Fruit fly (Drosophila melanogaster): ENCODE results near the gene tna.

Gene tna

DNA sequence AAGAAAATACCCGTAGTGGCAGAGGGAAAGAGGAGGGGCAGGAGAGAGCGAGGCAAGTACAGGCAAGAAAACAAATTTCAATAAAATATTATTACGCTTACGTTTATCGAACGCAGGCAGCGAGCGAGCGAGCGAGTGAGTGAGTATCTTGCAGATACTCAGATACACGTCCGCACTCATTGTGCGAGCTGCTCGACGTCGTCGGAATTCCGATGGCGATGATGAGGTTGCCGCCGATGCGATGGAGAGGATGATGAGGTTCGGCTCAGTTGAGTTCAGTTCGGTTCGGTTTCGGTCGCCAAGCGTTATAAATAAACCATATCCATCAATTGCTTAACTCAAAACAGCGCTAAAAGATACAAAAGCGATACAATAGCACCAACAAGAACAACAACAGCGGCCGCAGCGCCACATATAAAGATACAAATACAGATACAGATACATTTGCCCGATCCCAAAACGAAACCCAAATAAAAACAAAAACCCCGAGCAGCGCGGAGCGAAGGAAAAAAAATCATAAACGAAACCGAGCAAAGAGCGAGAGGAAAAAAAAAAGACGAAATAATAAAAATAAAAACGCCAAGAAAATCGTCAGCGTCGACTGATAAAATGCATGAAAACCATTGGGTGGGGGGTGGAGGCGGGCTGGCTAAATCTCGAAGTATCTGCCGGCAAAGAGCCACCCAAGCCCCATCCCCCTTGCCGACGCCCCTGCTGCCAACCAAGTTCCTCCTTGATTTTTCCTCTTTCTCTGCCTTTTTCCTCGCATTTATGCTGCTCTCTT lies 17.2 kb downstream of the tna start (continued):
- no peak for TF ChIP-seq chif (GFP tag; optimal IDR thresholded peaks at IDR 0.05)
- TF ChIP-seq Neu2 (GFP tag; optimal IDR thresholded peaks at IDR 0.05; ENCODE audit: borderline replicate concordance): no peak
- no peak for TF ChIP-seq da (GFP tag; optimal IDR thresholded peaks at IDR 0.05)
- no peak for TF ChIP-seq CG6272 (GFP tag; IDR thresholded peaks at IDR 0.05)
- no peak for TF ChIP-seq CG4854 (GFP tag; optimal IDR thresholded peaks at IDR 0.05)
- TF ChIP-seq Hr51 (GFP tag; optimal IDR thresholded peaks at IDR 0.05): no peak
- peak; percentile 33; the same call in 1 of the 2 replicates for TF ChIP-seq CG32767 (GFP tag; IDR thresholded peaks at IDR 0.05)
- TF ChIP-seq croc (GFP tag; conservative IDR thresholded peaks at IDR 0.05): no peak
- TF ChIP-seq CG14860 (GFP tag; IDR thresholded peaks at IDR 0.05; ENCODE audit: partially characterized antibody): no peak
- TF ChIP-seq Max (GFP tag; optimal IDR thresholded peaks at IDR 0.05): no peak
- TF ChIP-seq CG12071 (GFP tag; optimal IDR thresholded peaks at IDR 0.05): no peak
- no peak for TF ChIP-seq CG8089 (GFP tag; optimal IDR thresholded peaks at IDR 0.05)
- TF ChIP-seq Hmr (GFP tag; optimal IDR thresholded peaks at IDR 0.05): peak; percentile 14
- peak; percentile 16 for TF ChIP-seq twi (tag; optimal IDR thresholded peaks at IDR 0.05)
- no peak for TF ChIP-seq CG8388 (GFP tag; optimal IDR thresholded peaks at IDR 0.05)
- TF ChIP-seq CG3726 (GFP tag; IDR thresholded peaks at IDR 0.05): no peak
- no peak for TF ChIP-seq Rfx (GFP tag; IDR thresholded peaks at IDR 0.05)
- TF ChIP-seq p53 (GFP tag; optimal IDR thresholded peaks at IDR 0.05): no peak
- no peak for TF ChIP-seq Asciz (GFP tag; optimal IDR thresholded peaks at IDR 0.05)
- peak; percentile 74 for TF ChIP-seq crol (GFP tag; IDR thresholded peaks at IDR 0.05)
- peak; percentile 61 for TF ChIP-seq pros (GFP tag; optimal IDR thresholded peaks at IDR 0.05)
- TF ChIP-seq Adf1 (GFP tag; IDR thresholded peaks at IDR 0.05): peak; percentile 60; the same call in 1 of the 2 replicates
- peak; percentile 96 for TF ChIP-seq z (GFP tag; IDR thresholded peaks at IDR 0.05)
- TF ChIP-seq Abd-B (GFP tag; optimal IDR thresholded peaks at IDR 0.05): no peak
- no peak for TF ChIP-seq CG8290 (GFP tag; optimal IDR thresholded peaks at IDR 0.05)
- TF ChIP-seq CG8290 (tag; optimal IDR thresholded peaks at IDR 0.05): peak in 1 of 2 experiments; percentile 54

DNA sequence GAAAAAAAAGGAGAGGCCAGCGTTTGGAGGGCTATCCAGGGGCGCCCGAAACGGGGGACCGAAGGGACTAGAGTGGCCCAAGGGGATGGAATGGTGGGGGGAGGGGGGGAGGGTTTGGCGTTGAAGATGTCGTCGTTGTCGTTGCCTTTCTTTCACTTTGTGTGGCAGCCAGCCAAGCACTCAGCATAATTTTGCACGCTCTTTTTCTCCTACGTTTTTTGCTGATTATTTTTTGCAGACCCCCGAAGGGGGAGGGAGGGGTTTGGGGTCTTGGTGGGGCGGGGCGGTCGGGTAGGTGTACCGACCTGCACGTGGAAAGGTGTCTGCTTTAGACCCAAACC lies 17.8 kb downstream of the tna start:
- no peak for TF ChIP-seq Mad (GFP tag; optimal IDR thresholded peaks at IDR 0.05)
- peak; percentile 87 for TF ChIP-seq rib (GFP tag; IDR thresholded peaks at IDR 0.05)
- no peak for TF ChIP-seq Doc2 (GFP tag; IDR thresholded peaks at IDR 0.05)
- TF ChIP-seq CG5953 (GFP tag; IDR thresholded peaks at IDR 0.05): no peak
- TF ChIP-seq CG12769 (tag; optimal IDR thresholded peaks at IDR 0.05): peak; percentile 7
- no peak for TF ChIP-seq pita (GFP tag; optimal IDR thresholded peaks at IDR 0.05)
- TF ChIP-seq CHES-1-like (GFP tag; optimal IDR thresholded peaks at IDR 0.05): no peak
- no peak for TF ChIP-seq CG10431 (GFP tag; optimal IDR thresholded peaks at IDR 0.05)
- TF ChIP-seq NC2β (GFP tag; optimal IDR thresholded peaks at IDR 0.05): no peak
- TF ChIP-seq Trl (optimal IDR thresholded peaks at IDR 0.05): peak in 1 of 2 experiments; percentile 16
- no peak for TF ChIP-seq Trl (GFP tag; optimal IDR thresholded peaks at IDR 0.05)
- TF ChIP-seq CG10147 (GFP tag; optimal IDR thresholded peaks at IDR 0.05): no peak
- TF ChIP-seq ab (GFP tag; optimal IDR thresholded peaks at IDR 0.05): no peak
- TF ChIP-seq sisA (GFP tag; IDR thresholded peaks at IDR 0.05): no peak; the same call in 1 of the 2 replicates
- no peak for TF ChIP-seq trh (GFP tag; optimal IDR thresholded peaks at IDR 0.05)
- TF ChIP-seq CG17361 (GFP tag; IDR thresholded peaks at IDR 0.05): 0 out of 3 replicates have a peak, but pooled peaks have one; percentile 16
- no peak for TF ChIP-seq Dll (GFP tag; IDR thresholded peaks at IDR 0.05; ENCODE audit: partially characterized antibody)
- TF ChIP-seq sens (GFP tag): no peak
- 0 out of 2 replicates have a peak, but pooled peaks have one; percentile 21 for TF ChIP-seq sob (GFP tag; IDR thresholded peaks at IDR 0.05)
- 0 out of 2 replicates have a peak, but pooled peaks have one; percentile 35 for TF ChIP-seq CG4404 (GFP tag; IDR thresholded peaks at IDR 0.05)
- peak; percentile 37; the same call in 2 of the 3 replicates for TF ChIP-seq Opbp (GFP tag; IDR thresholded peaks at IDR 0.05; ENCODE audit: partially characterized antibody)
- TF ChIP-seq bcd (GFP tag; optimal IDR thresholded peaks at IDR 0.05): peak; percentile 16
- 0 out of 2 replicates have a peak, but pooled peaks have one; percentile 3 for TF ChIP-seq CG10366 (GFP tag; IDR thresholded peaks at IDR 0.05)
- peak; percentile 1; the same call in 1 of the 3 replicates for TF ChIP-seq dysf (GFP tag; IDR thresholded peaks at IDR 0.05)
- TF ChIP-seq tll (GFP tag; optimal IDR thresholded peaks at IDR 0.05): no peak

All from whole organism, embryonic.